Fruit fly (Drosophila melanogaster) whole organism, embryonic: ENCODE measurements around the gene Pax.
A peak's percentile ranks its signal among the peaks of the same experiment; 100 is the strongest.

Experiments used
- Awh ChIP-seq: fragments of 200-800 bp; sonication (Bioruptor generic); IDR thresholded peaks from 2 replicates; pipeline ENCODE4, ENCODE4 v1.3.6; 2022; ENCODE audit warnings: missing biosample characterization, missing genetic modification characterization
- B-H2 ChIP-seq: fragments of 200-800 bp; sonication (Bioruptor generic); optimal IDR thresholded peaks from 2 replicates; lab custom pipeline; 2018; ENCODE audit warnings: missing biosample characterization, mild to moderate bottlenecking, missing genetic modification characterization
- Bteb2 ChIP-seq: fragments of 200-800 bp; sonication (Bioruptor generic); optimal IDR thresholded peaks from 2 replicates; lab custom pipeline; 2016; ENCODE audit warnings: missing biosample characterization, missing genetic modification characterization
- CG10431 ChIP-seq: fragments of 200-800 bp; sonication (Bioruptor generic); optimal IDR thresholded peaks from 3 replicates; lab custom pipeline; 2018; ENCODE audit warnings: missing biosample characterization, mild to moderate bottlenecking, missing genetic modification characterization
- CG10654 ChIP-seq: fragments of 200-800 bp; sonication (Bioruptor generic); optimal IDR thresholded peaks from 2 replicates; lab custom pipeline; 2016; ENCODE audit warnings: missing biosample characterization, missing genetic modification characterization
- CG10979 ChIP-seq: fragments of 200-800 bp; sonication (Bioruptor generic); optimal IDR thresholded peaks from 2 replicates; lab custom pipeline; 2018; ENCODE audit warnings: missing biosample characterization, mild to moderate bottlenecking, missing genetic modification characterization, moderate library complexity
- CG15011 ChIP-seq: fragments of 200-800 bp; sonication (Bioruptor generic); optimal IDR thresholded peaks from 3 replicates; lab custom pipeline; 2018; ENCODE audit warnings: missing biosample characterization, mild to moderate bottlenecking, missing genetic modification characterization
- CG15514 ChIP-seq: fragments of 200-800 bp; sonication (Bioruptor generic); optimal IDR thresholded peaks from 3 replicates; lab custom pipeline; 2017; ENCODE audit warnings: missing biosample characterization, missing genetic modification characterization, mild to moderate bottlenecking, moderate library complexity, missing genetic modification reagents
- CG17186 ChIP-seq: fragments of 200-800 bp; sonication (Bioruptor generic); optimal IDR thresholded peaks from 3 replicates; lab custom pipeline; 2017; ENCODE audit warnings: missing biosample characterization, missing genetic modification reagents, missing genetic modification characterization
- CG17612 ChIP-seq: fragments of 200-800 bp; sonication (Bioruptor generic); IDR thresholded peaks from 2 replicates; pipeline ENCODE4 v1.3.6; 2022; ENCODE audit warnings: missing biosample characterization, missing genetic modification characterization
- CG18764 ChIP-seq: fragments of 200-800 bp; sonication (Bioruptor generic); optimal IDR thresholded peaks from 3 replicates; lab custom pipeline; 2016; ENCODE audit warnings: missing biosample characterization, missing genetic modification characterization
- CG31224 ChIP-seq: fragments of 200-800 bp; sonication (Bioruptor generic); IDR thresholded peaks from 2 replicates; pipeline ENCODE4 v1.3.6; 2022; ENCODE audit warnings: missing biosample characterization, missing genetic modification characterization
- CG3838 ChIP-seq: fragments of 200-800 bp; sonication (Bioruptor generic); optimal IDR thresholded peaks from 3 replicates; lab custom pipeline; 2016; ENCODE audit warnings: missing biosample characterization, missing genetic modification characterization
- CG4328 ChIP-seq: fragments of 200-800 bp; sonication (Bioruptor generic); optimal IDR thresholded peaks from 3 replicates; lab custom pipeline; 2017; ENCODE audit warnings: missing biosample characterization, missing genetic modification reagents, missing genetic modification characterization
- CG4730 ChIP-seq: fragments of 200-800 bp; sonication (Bioruptor generic); IDR thresholded peaks from 2 replicates; pipeline ENCODE4 v1.3.6; 2022; ENCODE audit warnings: missing biosample characterization, missing genetic modification characterization
- CG5180 ChIP-seq: fragments of 200-800 bp; sonication (Bioruptor generic); optimal IDR thresholded peaks from 3 replicates; lab custom pipeline; 2017; ENCODE audit warnings: missing biosample characterization, missing genetic modification characterization, mild to moderate bottlenecking, moderate library complexity, missing genetic modification reagents
- CG7357 ChIP-seq: fragments of 200-800 bp; sonication (Bioruptor generic); IDR thresholded peaks from 3 replicates; pipeline ENCODE4 v1.3.6; 2022; ENCODE audit warnings: missing biosample characterization, missing genetic modification characterization
- CG7987 ChIP-seq: fragments of 200-800 bp; sonication (Bioruptor generic); optimal IDR thresholded peaks from 2 replicates; lab custom pipeline; 2018; ENCODE audit warnings: missing biosample characterization, mild to moderate bottlenecking, missing genetic modification characterization, moderate library complexity
- CG8765 ChIP-seq: fragments of 200-800 bp; sonication (Bioruptor generic); IDR thresholded peaks from 2 replicates; pipeline ENCODE4 v1.3.6; 2022; ENCODE audit warnings: missing biosample characterization, missing genetic modification characterization
- CG8924 ChIP-seq: fragments of 200-800 bp; optimal IDR thresholded peaks from 3 replicates; lab custom pipeline; 2019; ENCODE audit warnings: missing biosample characterization, mild to moderate bottlenecking, missing genetic modification characterization, moderate library complexity
- CG9727 ChIP-seq: fragments of 200-800 bp; sonication (Bioruptor generic); optimal IDR thresholded peaks from 3 replicates; lab custom pipeline; 2017; ENCODE audit warnings: missing biosample characterization, mild to moderate bottlenecking, missing genetic modification characterization
- CrebB ChIP-seq: fragments of 200-800 bp; sonication (Bioruptor generic); optimal IDR thresholded peaks from 3 replicates; lab custom pipeline; 2018; ENCODE audit warnings: missing biosample characterization, mild to moderate bottlenecking, missing genetic modification characterization
- Dad ChIP-seq: fragments of 200-800 bp; sonication (Bioruptor generic); optimal IDR thresholded peaks from 3 replicates; lab custom pipeline; 2016; ENCODE audit warnings: missing biosample characterization, missing genetic modification characterization
- HLH3B ChIP-seq: fragments of 200-800 bp; sonication (Bioruptor generic); IDR thresholded peaks from 2 replicates; pipeline ENCODE4 v1.3.6; 2022; ENCODE audit warnings: missing biosample characterization, missing genetic modification characterization
- HLHmδ ChIP-seq: fragments of 200-800 bp; sonication (Bioruptor generic); optimal IDR thresholded peaks from 2 replicates; lab custom pipeline; 2018; ENCODE audit warnings: missing biosample characterization, mild to moderate bottlenecking, missing genetic modification characterization, moderate library complexity
- Hr39 ChIP-seq: fragments of >200 bp; optimal IDR thresholded peaks from 2 replicates; lab custom pipeline; 2017
- Jarid2 ChIP-seq: fragments of 200-800 bp; sonication (Bioruptor generic); optimal IDR thresholded peaks from 3 replicates; lab custom pipeline; 2017; ENCODE audit warnings: mild to moderate bottlenecking, missing biosample characterization, missing genetic modification reagents, missing genetic modification characterization
- Mes4 ChIP-seq: fragments of 200-800 bp; sonication (Bioruptor generic); optimal IDR thresholded peaks from 2 replicates; lab custom pipeline; 2016; ENCODE audit warnings: missing biosample characterization, missing genetic modification characterization
- Nf-YA ChIP-seq: fragments of 200-800 bp; sonication (Bioruptor generic); IDR thresholded peaks from 2 replicates; pipeline ENCODE4 v1.3.6; 2022; ENCODE audit warnings: missing biosample characterization, missing genetic modification characterization
- PHDP ChIP-seq: fragments of 200-800 bp; sonication (Bioruptor generic); optimal IDR thresholded peaks from 3 replicates; lab custom pipeline; 2018; ENCODE audit warnings: missing biosample characterization, mild to moderate bottlenecking, missing genetic modification characterization, moderate library complexity
- Scr ChIP-seq: fragments of 200-800 bp; sonication (Bioruptor generic); IDR thresholded peaks from 2 replicates; pipeline ENCODE4 v1.3.6; 2022; ENCODE audit warnings: missing biosample characterization, missing genetic modification characterization; ENCODE audit not compliant: partially characterized antibody
- Tbp ChIP-seq: fragments of >200 bp; optimal IDR thresholded peaks from 2 replicates; lab custom pipeline; 2018; ENCODE audit warnings: missing biosample characterization, missing genetic modification characterization
- Vsx1 ChIP-seq: fragments of 200-800 bp; sonication (Bioruptor generic); optimal IDR thresholded peaks from 2 replicates; lab custom pipeline; 2017; ENCODE audit warnings: missing biosample characterization, mild to moderate bottlenecking, missing genetic modification characterization, missing genetic modification reagents
- abd-A ChIP-seq: fragments of 200-800 bp; sonication (Bioruptor generic); optimal IDR thresholded peaks from 3 replicates; lab custom pipeline; 2019; ENCODE audit warnings: missing biosample characterization, mild to moderate bottlenecking, missing genetic modification characterization, moderate library complexity
- bab2 ChIP-seq: fragments of 200-800 bp; sonication (Bioruptor generic); optimal IDR thresholded peaks from 2 replicates; lab custom pipeline; 2016; ENCODE audit warnings: missing biosample characterization, missing genetic modification characterization
- bcd ChIP-seq: fragments of 200-800 bp; sonication (Bioruptor generic); optimal IDR thresholded peaks from 2 replicates; lab custom pipeline; 2017; ENCODE audit warnings: missing biosample characterization, mild to moderate bottlenecking, missing genetic modification characterization
- bsh ChIP-seq, 2 experiments: fragments of 200-800 bp; sonication (Bioruptor generic); optimal IDR thresholded peaks; 2 replicates each; lab custom pipeline; 2017 to 2018; ENCODE audit warnings: mild to moderate bottlenecking in 2 of 2, missing biosample characterization in 2 of 2, missing genetic modification characterization in 2 of 2, moderate library complexity in 1 of 2
- corto ChIP-seq: fragments of 200-800 bp; sonication (Bioruptor generic); optimal IDR thresholded peaks from 2 replicates; lab custom pipeline; 2016; ENCODE audit warnings: missing biosample characterization, mild to moderate bottlenecking, missing genetic modification characterization, moderate library complexity
- crol ChIP-seq: fragments of 200-800 bp; sonication (Bioruptor generic); IDR thresholded peaks from 2 replicates; pipeline ENCODE4 v1.3.6; 2022; ENCODE audit warnings: missing biosample characterization, missing genetic modification characterization
- fu2 ChIP-seq: fragments of 200-800 bp; sonication (Bioruptor generic); optimal IDR thresholded peaks from 2 replicates; lab custom pipeline; 2016; ENCODE audit warnings: missing biosample characterization, missing genetic modification characterization
- grn ChIP-seq: fragments of 200-800 bp; sonication (Bioruptor generic); optimal IDR thresholded peaks from 3 replicates; lab custom pipeline; 2017; ENCODE audit warnings: missing biosample characterization, missing genetic modification characterization
- gt ChIP-seq: fragments of 200-800 bp; sonication (Bioruptor generic); IDR thresholded peaks from 2 replicates; pipeline ENCODE4 v1.3.6; 2022; ENCODE audit warnings: missing biosample characterization, missing genetic modification characterization
- ind ChIP-seq: fragments of 200-800 bp; sonication (Bioruptor generic); optimal IDR thresholded peaks from 3 replicates; lab custom pipeline; 2016; ENCODE audit warnings: missing biosample characterization, missing genetic modification characterization
- insv ChIP-seq, 2 experiments: fragments of 200-800 bp; sonication (Bioruptor generic); optimal IDR thresholded peaks; 3 replicates each; lab custom pipeline; 2016 to 2018; ENCODE audit warnings: missing biosample characterization in 2 of 2, missing genetic modification characterization in 2 of 2
- lab ChIP-seq: fragments of 200-800 bp; sonication (Bioruptor generic); optimal IDR thresholded peaks from 3 replicates; lab custom pipeline; 2017; ENCODE audit warnings: missing biosample characterization, missing genetic modification characterization, mild to moderate bottlenecking, moderate library complexity, missing genetic modification reagents
- lbe ChIP-seq: fragments of 200-800 bp; sonication (Bioruptor generic); optimal IDR thresholded peaks from 2 replicates; lab custom pipeline; 2016; ENCODE audit warnings: missing biosample characterization, mild to moderate bottlenecking, missing genetic modification characterization
- onecut ChIP-seq: fragments of 200-800 bp; sonication (Bioruptor generic); IDR thresholded peaks from 2 replicates; pipeline ENCODE4 v1.3.6; 2022; ENCODE audit warnings: missing biosample characterization, missing genetic modification characterization
- seq ChIP-seq: fragments of 200-800 bp; sonication (Bioruptor generic); IDR thresholded peaks from 2 replicates; pipeline ENCODE4 v1.3.6; 2022; ENCODE audit warnings: missing biosample characterization, missing genetic modification characterization
- shn ChIP-seq: fragments of 200-800 bp; sonication (Bioruptor generic); optimal IDR thresholded peaks from 3 replicates; lab custom pipeline; 2016; ENCODE audit warnings: missing biosample characterization, missing genetic modification characterization
- sob ChIP-seq: fragments of 200-800 bp; sonication (Bioruptor generic); IDR thresholded peaks from 2 replicates; pipeline ENCODE4 v1.3.6; 2022; ENCODE audit warnings: missing biosample characterization, missing genetic modification characterization
- wdn ChIP-seq: fragments of 200-800 bp; sonication (Bioruptor generic); IDR thresholded peaks from 2 replicates; pipeline ENCODE4 v1.3.6; 2022; ENCODE audit warnings: missing biosample characterization, missing genetic modification characterization
- zfh2 ChIP-seq: fragments of 200-800 bp; sonication (Bioruptor generic); optimal IDR thresholded peaks from 2 replicates; lab custom pipeline; 2016; ENCODE audit warnings: missing biosample characterization, missing genetic modification characterization

Gene Pax

DNA sequence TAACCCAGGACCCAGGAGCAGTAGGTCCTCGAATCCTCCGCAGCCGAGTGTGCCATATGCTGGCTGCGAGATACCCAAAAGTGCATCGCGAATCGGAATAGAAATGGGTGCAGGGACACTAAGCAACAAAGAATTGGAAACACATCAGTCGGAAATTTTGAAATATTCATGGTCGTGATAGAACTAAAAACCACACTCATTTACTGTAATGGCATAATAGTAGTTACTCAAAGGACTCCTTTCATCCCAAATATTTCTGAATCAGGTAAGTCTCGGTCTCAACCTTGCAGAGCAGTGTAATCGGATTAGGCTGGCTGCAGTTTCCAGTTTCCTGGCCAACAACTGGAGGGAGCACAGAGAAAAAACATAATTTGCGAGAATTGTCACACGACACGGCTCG, 50.3 kb downstream of the Pax start (continued):
- TF ChIP-seq PHDP (tag; lab: Kevin White, UChicago) (no peak), CG4730 (GFP tag; lab: Robert Waterston, UW) (0 out of 2 replicates have a peak, but pooled peaks have one; percentile 4), CG10654 (GFP tag; lab: Kevin White, UChicago) (no peak), onecut (no peak), Tbp (no peak), abd-A (no peak), CG9727 (GFP tag; lab: Kevin White, UChicago) (peak; percentile 46), wdn (GFP tag; lab: Robert Waterston, UW) (no peak), zfh2 (GFP tag; lab: Kevin White, UChicago) (no peak), Scr (no peak), ind (GFP tag; lab: Kevin White, UChicago) (no peak), Hr39 (lab: Kevin White, UChicago) (no peak), B-H2 (no peak), Mes4 (GFP tag; lab: Kevin White, UChicago) (no peak), Awh (GFP tag; lab: Robert Waterston, UW) (0 out of 2 replicates have a peak, but pooled peaks have one; percentile 32), CG10979 (tag; lab: Kevin White, UChicago) (peak; percentile 70), CG8765 (GFP tag; lab: Robert Waterston, UW) (peak; percentile 8; the same call in 1 of the 2 replicates), HLH3B (GFP tag; lab: Robert Waterston, UW) (0 out of 2 replicates have a peak, but pooled peaks have one; percentile 15), sob (no peak; the same call in 1 of the 2 replicates), HLHmδ (GFP tag; lab: Kevin White, UChicago) (no peak), CG5180 (no peak), Dad (GFP tag; lab: Kevin White, UChicago) (no peak), CG17186 (GFP tag; lab: Kevin White, UChicago) (no peak), Vsx1 (GFP tag; lab: Kevin White, UChicago) (no peak), CrebB (tag; lab: Kevin White, UChicago) (no peak), seq (GFP tag; lab: Robert Waterston, UW) (no peak), insv (GFP tag; optimal IDR thresholded peaks at IDR 0.05; lab: Kevin White, UChicago) (no peak), fu2 (GFP tag; lab: Kevin White, UChicago) (no peak), CG18764 (peak; percentile 4), bab2 (GFP tag; lab: Kevin White, UChicago) (no peak), bsh (GFP tag; optimal IDR thresholded peaks at IDR 0.05; lab: Kevin White, UChicago) (peak in 1 of 2 experiments; percentile 56), CG8924 (tag; lab: Kevin White, UChicago) (peak; percentile 26), CG15011 (GFP tag; lab: Kevin White, UChicago) (no peak), lbe (no peak), Jarid2 (no peak), CG3838 (GFP tag; lab: Kevin White, UChicago) (no peak), crol (GFP tag; lab: Robert Waterston, UW) (no peak), CG4328 (no peak), shn (GFP tag; lab: Kevin White, UChicago) (no peak), CG10431 (GFP tag; lab: Kevin White, UChicago) (no peak), CG31224 (GFP tag; lab: Robert Waterston, UW) (no peak), lab (GFP tag; lab: Kevin White, UChicago) (no peak), CG7987 (GFP tag; lab: Kevin White, UChicago) (no peak), CG7357 (GFP tag; lab: Robert Waterston, UW) (no peak), grn (GFP tag; lab: Kevin White, UChicago) (no peak), gt (GFP tag; lab: Robert Waterston, UW) (no peak), corto (no peak), bcd (no peak), CG17612 (GFP tag; lab: Robert Waterston, UW) (no peak), CG15514 (GFP tag; lab: Kevin White, UChicago) (no peak), Bteb2 (GFP tag; lab: Kevin White, UChicago) (no peak), Nf-YA (no peak)
